Fruit fly (Drosophila melanogaster): ENCODE measurements around the gene CG12012.

The CG12012 gene

DNA sequence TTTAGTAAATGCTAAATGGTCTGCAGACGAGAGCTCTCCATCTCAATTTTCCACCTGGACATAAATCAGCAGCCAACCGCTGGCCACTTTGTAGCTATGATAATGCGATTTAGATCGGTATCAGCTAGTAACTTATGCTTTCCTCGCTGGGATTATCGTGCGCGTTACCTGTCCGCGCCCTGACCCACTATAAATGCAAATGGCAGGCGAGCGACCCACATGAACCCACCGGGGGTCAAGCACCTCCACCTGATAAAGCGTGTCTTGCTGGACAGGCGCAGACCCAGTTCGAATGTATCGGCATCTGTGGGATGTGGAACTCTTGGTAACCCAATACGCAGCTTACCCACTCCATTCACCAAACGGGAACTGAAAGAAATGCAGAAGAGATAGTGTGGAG, 23.3 kb upstream of the CG12012 start:
- TF ChIP-seq ey (GFP tag; optimal IDR thresholded peaks at IDR 0.05), result no peak
- no peak for TF ChIP-seq Mio (GFP tag; optimal IDR thresholded peaks at IDR 0.05)
- TF ChIP-seq Jra (GFP tag; optimal IDR thresholded peaks at IDR 0.05), result no peak
- no peak for TF ChIP-seq HLH106 (tag; optimal IDR thresholded peaks at IDR 0.05)
- TF ChIP-seq brk (GFP tag; optimal IDR thresholded peaks at IDR 0.05), result no peak
- TF ChIP-seq CrebA (GFP tag; optimal IDR thresholded peaks at IDR 0.05; ENCODE audit: borderline replicate concordance), result no peak
- TF ChIP-seq sv (GFP tag; optimal IDR thresholded peaks at IDR 0.05), result no peak
- TF ChIP-seq Dfd (GFP tag; optimal IDR thresholded peaks at IDR 0.05), result no peak
- no peak for TF ChIP-seq psq (GFP tag; optimal IDR thresholded peaks at IDR 0.05)
- TF ChIP-seq dl (GFP tag; optimal IDR thresholded peaks at IDR 0.05; ENCODE audit: insufficient read depth in 1 of 2, partially characterized antibody in 2 of 2), result no peak
- no peak for TF ChIP-seq Abd-B (GFP tag; optimal IDR thresholded peaks at IDR 0.05)
- no peak for TF ChIP-seq fru (GFP tag; optimal IDR thresholded peaks at IDR 0.05)
- no peak for TF ChIP-seq pan (optimal IDR thresholded peaks at IDR 0.05)
- TF ChIP-seq lola (GFP tag; optimal IDR thresholded peaks at IDR 0.05), result no peak
- TF ChIP-seq usp (GFP tag; optimal IDR thresholded peaks at IDR 0.05), result no peak
- TF ChIP-seq br (GFP tag; optimal IDR thresholded peaks at IDR 0.05), result no peak
- no peak for TF ChIP-seq Sp1 (GFP tag; optimal IDR thresholded peaks at IDR 0.05)

DNA sequence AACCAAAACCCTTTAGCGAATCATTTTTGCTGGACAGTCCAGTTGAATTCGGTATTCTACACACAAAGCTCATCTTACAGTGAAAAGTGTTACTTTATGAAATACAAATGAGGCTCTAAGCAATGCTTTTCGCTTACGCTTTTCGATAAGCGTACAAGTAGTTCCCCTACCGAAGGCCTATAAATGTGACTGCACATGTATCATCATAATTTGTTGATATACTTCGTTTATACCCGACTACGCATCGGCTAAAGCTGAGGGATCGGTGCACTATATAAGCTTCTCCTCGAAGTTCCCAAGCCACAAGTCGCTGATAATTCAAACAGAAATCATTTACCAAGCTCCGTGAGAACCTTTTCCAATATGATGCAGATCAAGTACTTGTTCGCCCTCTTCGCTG, 7.3 kb upstream of the CG12012 start, which contains the start of gene Drs:
TSS of gene Drs (plus strand) at position 301 of the 400 bp plus-strand sequence.
- no peak for TF ChIP-seq Jra (GFP tag; optimal IDR thresholded peaks at IDR 0.05)
- no peak for TF ChIP-seq pan (optimal IDR thresholded peaks at IDR 0.05)
- no peak for TF ChIP-seq Rel (GFP tag; optimal IDR thresholded peaks at IDR 0.05)
- peak; percentile 64 for TF ChIP-seq Rel (tag; optimal IDR thresholded peaks at IDR 0.05)
- TF ChIP-seq tai (GFP tag; optimal IDR thresholded peaks at IDR 0.05), result no peak

DNA sequence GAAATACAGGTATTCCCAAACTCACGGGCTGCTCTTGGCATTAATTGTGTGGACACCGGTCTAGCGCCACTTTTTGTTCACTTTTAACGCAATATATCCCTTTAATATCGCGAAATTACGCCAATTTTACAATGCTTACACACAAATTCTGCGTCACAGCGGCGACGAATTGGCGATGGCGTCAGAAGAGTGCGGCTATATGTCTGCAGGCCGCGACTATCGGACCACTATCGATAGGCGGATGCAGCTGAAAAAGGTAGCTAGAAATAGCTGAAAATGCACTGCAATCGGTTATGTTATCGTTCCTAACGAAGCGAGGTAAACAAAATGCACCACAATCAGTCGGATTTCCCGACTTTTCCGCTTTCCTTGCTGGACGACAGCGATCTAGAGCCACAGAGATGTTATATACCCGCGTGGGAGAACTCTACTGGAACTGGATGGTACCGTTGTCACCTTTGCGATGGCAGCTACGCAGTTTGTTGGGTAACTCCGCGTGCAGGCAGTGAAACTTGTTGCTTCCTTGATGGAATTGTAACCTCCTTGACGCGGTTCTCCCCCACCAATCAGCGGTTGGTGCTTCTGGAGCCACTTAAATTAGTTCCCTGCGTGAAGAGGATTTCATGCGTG, 2.4 kb upstream of the CG12012 start, which contains the start of the genes Ythdc1 and CG12010:
TSS of gene Ythdc1 (minus strand) at position 177 of the 630 bp plus-strand sequence.
TSS of gene CG12010 (plus strand) at position 289 of the 630 bp plus-strand sequence.
- peak; percentile 78 for TF ChIP-seq Myc (optimal IDR thresholded peaks at IDR 0.05)
- TF ChIP-seq pan (optimal IDR thresholded peaks at IDR 0.05), result no peak
- no peak for TF ChIP-seq dsf (GFP tag; optimal IDR thresholded peaks at IDR 0.05; ENCODE audit: borderline replicate concordance)
- no peak for TF ChIP-seq brk (GFP tag; optimal IDR thresholded peaks at IDR 0.05)
- no peak for TF ChIP-seq fru (GFP tag; optimal IDR thresholded peaks at IDR 0.05)
- no peak for TF ChIP-seq Rel (GFP tag; optimal IDR thresholded peaks at IDR 0.05)
- peak; percentile 31 for TF ChIP-seq Rel (tag; optimal IDR thresholded peaks at IDR 0.05)
- TF ChIP-seq Sp1 (GFP tag; optimal IDR thresholded peaks at IDR 0.05), result no peak
- TF ChIP-seq CrebA (GFP tag; optimal IDR thresholded peaks at IDR 0.05; ENCODE audit: borderline replicate concordance), result no peak
- TF ChIP-seq HLH106 (tag; optimal IDR thresholded peaks at IDR 0.05), result no peak
- no peak for TF ChIP-seq foxo (GFP tag; optimal IDR thresholded peaks at IDR 0.05)
- no peak for TF ChIP-seq N (GFP tag; optimal IDR thresholded peaks at IDR 0.05)
- TF ChIP-seq tai (GFP tag; optimal IDR thresholded peaks at IDR 0.05), result no peak
- TF ChIP-seq sage (GFP tag; optimal IDR thresholded peaks at IDR 0.05), result no peak
- TF ChIP-seq CG9705 (GFP tag; optimal IDR thresholded peaks at IDR 0.05), result no peak
- no peak for TF ChIP-seq ey (GFP tag; optimal IDR thresholded peaks at IDR 0.05)
- no peak for TF ChIP-seq Jra (GFP tag; optimal IDR thresholded peaks at IDR 0.05)

DNA sequence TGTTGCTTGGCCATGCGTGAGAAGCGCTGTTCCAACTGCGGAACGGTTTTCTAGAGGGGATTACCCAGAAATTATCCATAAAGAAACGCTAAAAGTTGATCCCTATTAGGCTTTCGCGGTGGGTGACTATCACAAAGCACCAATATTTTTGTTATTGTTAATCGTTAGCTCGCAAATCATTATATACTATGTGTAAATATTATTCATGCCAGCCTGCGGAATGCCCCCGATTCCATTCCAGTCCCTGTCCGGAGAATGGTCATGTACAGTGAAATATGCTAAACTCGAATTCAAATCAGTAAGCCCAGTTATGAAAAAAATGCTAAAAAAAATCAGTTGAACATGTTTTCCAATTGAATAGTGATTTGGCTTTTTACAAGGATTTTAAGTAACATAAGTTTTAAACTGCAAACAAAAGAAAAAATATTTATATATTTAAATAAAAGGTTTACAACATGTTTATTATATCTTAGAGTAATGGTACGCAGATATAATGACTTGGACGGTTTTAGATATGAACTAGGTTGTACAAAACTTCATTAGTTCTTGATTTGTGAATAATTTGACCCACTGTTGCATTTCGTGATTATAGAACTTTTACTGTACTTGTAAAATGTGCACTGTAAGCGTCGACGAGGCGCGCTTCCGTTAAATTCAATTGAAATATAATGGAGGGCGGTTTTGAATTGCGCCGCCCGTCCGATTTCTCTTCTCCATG, 849 bp downstream of the CG12012 start:
- TF ChIP-seq CrebA (GFP tag; optimal IDR thresholded peaks at IDR 0.05; ENCODE audit: borderline replicate concordance), result no peak
- TF ChIP-seq Rel (GFP tag; optimal IDR thresholded peaks at IDR 0.05), result no peak
- TF ChIP-seq Rel (tag; optimal IDR thresholded peaks at IDR 0.05), result peak; percentile 78

DNA sequence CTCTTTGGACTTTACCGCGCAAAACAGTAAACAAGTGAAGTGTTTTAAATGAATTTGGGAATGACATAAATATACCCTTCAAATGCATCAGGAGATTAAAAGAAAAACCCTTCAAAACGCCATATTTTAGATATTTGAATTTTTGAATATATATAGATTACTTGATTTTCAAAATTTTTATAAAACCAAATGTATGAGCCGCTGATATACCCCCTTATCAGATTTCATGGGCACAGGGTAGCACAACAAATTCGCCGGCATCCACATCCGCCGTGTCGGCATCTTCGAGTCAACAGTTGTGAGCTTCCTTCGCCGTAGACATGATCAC, 1.4 kb downstream of the CG12012 start, which contains the start of gene Ids:
TSS of gene Ids (plus strand) at position 304 of the 328 bp plus-strand sequence.
- TF ChIP-seq Hr83 (GFP tag; optimal IDR thresholded peaks at IDR 0.05; ENCODE audit: poor library complexity, severe bottlenecking), result no peak
- TF ChIP-seq psq (GFP tag; optimal IDR thresholded peaks at IDR 0.05), result peak; percentile 71
- no peak for TF ChIP-seq GATAd (GFP tag; optimal IDR thresholded peaks at IDR 0.05)
- no peak for TF ChIP-seq N (GFP tag; optimal IDR thresholded peaks at IDR 0.05)
- peak; percentile 75 for TF ChIP-seq HLH106 (tag; optimal IDR thresholded peaks at IDR 0.05)
- peak; percentile 15 for TF ChIP-seq sv (GFP tag; optimal IDR thresholded peaks at IDR 0.05)
- TF ChIP-seq jim (GFP tag; optimal IDR thresholded peaks at IDR 0.05), result no peak
- TF ChIP-seq br (GFP tag; optimal IDR thresholded peaks at IDR 0.05), result peak; percentile 75
- TF ChIP-seq tai (GFP tag; optimal IDR thresholded peaks at IDR 0.05), result no peak
- no peak for TF ChIP-seq lola (GFP tag; optimal IDR thresholded peaks at IDR 0.05)
- TF ChIP-seq ey (GFP tag; optimal IDR thresholded peaks at IDR 0.05), result peak; percentile 82
- TF ChIP-seq usp (GFP tag; optimal IDR thresholded peaks at IDR 0.05), result no peak
- TF ChIP-seq woc (GFP tag; optimal IDR thresholded peaks at IDR 0.05), result peak; percentile 50
- TF ChIP-seq Dif (GFP tag; optimal IDR thresholded peaks at IDR 0.05; ENCODE audit: partially characterized antibody), result no peak
- no peak for TF ChIP-seq dmrt93B (GFP tag; optimal IDR thresholded peaks at IDR 0.05)
- TF ChIP-seq Dfd (GFP tag; optimal IDR thresholded peaks at IDR 0.05), result no peak
- no peak for TF ChIP-seq dl (GFP tag; optimal IDR thresholded peaks at IDR 0.05; ENCODE audit: insufficient read depth in 1 of 2, partially characterized antibody in 2 of 2)
- no peak for TF ChIP-seq pan (optimal IDR thresholded peaks at IDR 0.05)
- peak; percentile 67 for TF ChIP-seq CG32264 (GFP tag; optimal IDR thresholded peaks at IDR 0.05)
- peak; percentile 84 for TF ChIP-seq OdsH (GFP tag; optimal IDR thresholded peaks at IDR 0.05)
- TF ChIP-seq Sp1 (GFP tag; optimal IDR thresholded peaks at IDR 0.05), result peak; percentile 65
- TF ChIP-seq h (GFP tag; optimal IDR thresholded peaks at IDR 0.05), result peak; percentile 82
- TF ChIP-seq Jra (GFP tag; optimal IDR thresholded peaks at IDR 0.05), result no peak
- TF ChIP-seq Hnf4 (GFP tag; optimal IDR thresholded peaks at IDR 0.05), result peak; percentile 78
- TF ChIP-seq fru (GFP tag; optimal IDR thresholded peaks at IDR 0.05), result peak; percentile 83
- peak; percentile 87 for TF ChIP-seq rgr (GFP tag; optimal IDR thresholded peaks at IDR 0.05)
